Worm (Caenorhabditis elegans): Measurements from ENCODE around the gene W10D9.1.
A peak's percentile ranks its signal among the peaks of the same experiment; 100 is the strongest.
"Not testable (repeated sequence)": the region's sequence is repeated elsewhere in the genome, so short reads cannot be mapped to it uniquely, and the experiment has no call there.

Gene W10D9.1

DNA sequence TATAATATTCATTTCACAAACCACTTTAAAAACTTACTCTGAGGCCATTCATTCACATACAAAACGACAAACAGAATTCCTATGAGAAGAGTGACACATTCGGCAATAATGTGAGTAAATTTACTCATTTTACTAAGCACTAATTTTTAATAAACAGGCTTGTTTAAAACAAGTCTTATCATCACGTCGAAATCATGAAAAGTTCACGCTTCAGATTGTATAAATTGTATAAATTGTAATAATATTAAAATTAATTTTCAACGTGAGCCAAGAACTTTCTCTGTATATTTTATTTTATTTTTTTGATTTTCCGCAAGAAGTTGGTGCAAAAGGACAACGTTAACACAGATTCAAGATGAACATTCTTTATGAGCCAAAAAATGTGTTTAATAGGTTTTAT lies 36.0 kb upstream of the W10D9.1 start, which contains the start of gene C24H12.6:
TSS of gene C24H12.6 (minus strand) at position 101 of the 400 bp plus-strand sequence.
- no peak for TF ChIP-seq sma-3 (GFP tag; optimal IDR thresholded peaks at IDR 0.05)
- no peak for TF ChIP-seq zag-1 (tag; optimal IDR thresholded peaks at IDR 0.05)
- TF ChIP-seq ama-1 (optimal IDR thresholded peaks at IDR 0.05): no peak
- no peak for TF ChIP-seq lin-39 (tag; optimal IDR thresholded peaks at IDR 0.05)
- no peak for TF ChIP-seq gmeb-1 (tag; optimal IDR thresholded peaks at IDR 0.05)
- no peak for TF ChIP-seq elt-1 (tag; optimal IDR thresholded peaks at IDR 0.05)
- no peak for TF ChIP-seq aly-2 (tag; optimal IDR thresholded peaks at IDR 0.05)
- TF ChIP-seq nhr-129 (tag; optimal IDR thresholded peaks at IDR 0.05): no peak
- no peak for TF ChIP-seq mab-5 (tag; optimal IDR thresholded peaks at IDR 0.05)
- no peak for TF ChIP-seq lsy-2 (tag; optimal IDR thresholded peaks at IDR 0.05)
- TF ChIP-seq R02D3.7 (tag; optimal IDR thresholded peaks at IDR 0.05): no peak
- no peak for TF ChIP-seq lin-11 (tag; optimal IDR thresholded peaks at IDR 0.05)
- TF ChIP-seq nhr-237 (tag; optimal IDR thresholded peaks at IDR 0.05): no peak
- no peak for TF ChIP-seq unc-39 (tag; optimal IDR thresholded peaks at IDR 0.05)
- no peak for TF ChIP-seq mbf-1 (tag; optimal IDR thresholded peaks at IDR 0.05)
- no peak for TF ChIP-seq snpc-4 (tag; optimal IDR thresholded peaks at IDR 0.05)
- TF ChIP-seq nhr-6 (tag; optimal IDR thresholded peaks at IDR 0.05): no peak
- TF ChIP-seq peb-1 (tag; optimal IDR thresholded peaks at IDR 0.05): no peak

DNA sequence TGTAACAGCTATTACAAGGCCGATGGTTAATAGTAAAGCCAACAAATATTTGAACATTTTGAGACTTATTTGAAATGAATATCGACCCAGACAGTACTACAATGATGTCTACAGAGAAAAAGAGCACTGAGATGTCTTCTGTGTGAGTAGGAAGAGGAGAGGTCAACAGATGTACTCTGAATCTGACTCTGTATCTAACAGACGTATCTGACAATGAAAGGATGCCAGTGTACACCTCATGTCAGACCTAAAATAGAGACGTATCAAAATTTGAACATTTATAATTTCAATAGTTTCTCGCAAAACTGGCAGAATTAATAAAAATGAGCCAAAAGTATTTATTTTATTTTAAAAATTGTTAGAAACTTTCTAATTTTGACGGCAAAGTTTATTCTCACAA lies 31.7 kb upstream of the W10D9.1 start, which contains the start of gene C24H12.8:
TSS of gene C24H12.8 (minus strand) at position 101 of the 400 bp plus-strand sequence.
- no peak for TF ChIP-seq ceh-82 (tag; optimal IDR thresholded peaks at IDR 0.05)
- no peak for TF ChIP-seq elt-3 (tag; optimal IDR thresholded peaks at IDR 0.05)

DNA sequence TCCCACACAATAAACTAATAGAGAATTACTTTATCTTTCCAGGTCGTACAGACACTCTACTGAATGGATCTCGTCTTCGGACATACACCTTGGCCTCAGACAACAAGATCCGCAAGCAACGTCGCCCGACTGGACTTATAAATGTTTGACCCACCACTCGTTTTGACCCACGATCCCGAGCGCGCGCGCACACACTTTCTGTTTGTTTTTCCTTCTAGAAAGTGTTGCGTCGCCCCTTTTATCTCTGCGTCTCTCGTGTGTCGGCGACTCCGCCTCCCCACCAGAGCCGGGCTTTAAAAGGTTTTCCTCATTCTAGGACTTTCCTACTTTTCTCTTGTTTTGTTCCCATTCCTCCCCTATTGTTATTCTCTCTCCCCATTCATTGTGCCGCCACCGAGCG lies 17.5 kb upstream of the W10D9.1 start:
- TF ChIP-seq nhr-11 (tag; optimal IDR thresholded peaks at IDR 0.05): no peak

DNA sequence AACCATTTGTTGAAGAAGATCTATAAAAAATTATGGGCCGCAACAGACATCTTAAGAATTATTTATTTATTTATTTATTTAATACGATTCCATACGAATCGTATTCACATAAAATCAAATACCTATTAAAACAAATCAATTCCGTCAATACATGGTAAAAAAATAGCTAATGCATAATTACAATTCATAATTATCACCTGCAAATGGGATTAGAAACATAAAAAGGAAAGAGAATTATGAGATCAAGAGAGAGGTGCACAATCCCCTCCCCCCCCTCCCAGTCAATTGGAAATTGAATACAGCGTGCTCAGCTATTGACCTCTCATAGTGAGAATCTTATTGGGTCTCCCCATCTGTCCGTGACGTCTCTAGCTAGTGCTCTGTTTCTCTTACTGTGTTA lies 13.6 kb upstream of the W10D9.1 start, which contains the start of gene C24H12.1:
TSS of gene C24H12.1 (plus strand) at position 301 of the 400 bp plus-strand sequence.
- not testable (repeated sequence) for TF ChIP-seq sem-4, fos-1, nhr-11 (tag; optimal IDR thresholded peaks at IDR 0.05)

DNA sequence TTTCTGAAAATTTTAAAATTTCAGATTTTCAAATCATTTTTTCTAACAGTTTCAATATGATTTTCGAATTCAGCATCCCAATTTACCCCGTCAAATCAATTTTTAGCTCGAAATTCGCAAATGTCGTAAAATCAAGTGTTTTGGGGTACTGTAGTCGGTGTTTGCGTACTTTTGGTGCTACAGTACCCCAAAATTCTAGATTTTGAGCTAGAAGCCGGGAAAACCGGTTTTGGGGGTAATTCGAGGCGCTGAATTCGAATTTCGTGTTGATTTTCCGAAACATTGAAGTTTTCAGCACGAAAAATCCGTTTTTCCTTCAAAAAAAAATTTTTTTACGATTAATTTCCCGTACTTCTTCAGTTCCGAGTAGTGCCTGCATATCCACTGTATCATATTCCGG lies 1.6 kb downstream of the W10D9.1 start:
- TF ChIP-seq ztf-1 (GFP tag; conservative IDR thresholded peaks at IDR 0.05): no peak
- no peak for TF ChIP-seq F13H6.1 (tag; optimal IDR thresholded peaks at IDR 0.05)
- TF ChIP-seq elt-3 (tag; optimal IDR thresholded peaks at IDR 0.05): no peak
- peak; percentile 60 for TF ChIP-seq lin-13 (GFP tag; optimal IDR thresholded peaks at IDR 0.05)
- TF ChIP-seq lsy-2 (tag; optimal IDR thresholded peaks at IDR 0.05): peak; percentile 75 to 84

DNA sequence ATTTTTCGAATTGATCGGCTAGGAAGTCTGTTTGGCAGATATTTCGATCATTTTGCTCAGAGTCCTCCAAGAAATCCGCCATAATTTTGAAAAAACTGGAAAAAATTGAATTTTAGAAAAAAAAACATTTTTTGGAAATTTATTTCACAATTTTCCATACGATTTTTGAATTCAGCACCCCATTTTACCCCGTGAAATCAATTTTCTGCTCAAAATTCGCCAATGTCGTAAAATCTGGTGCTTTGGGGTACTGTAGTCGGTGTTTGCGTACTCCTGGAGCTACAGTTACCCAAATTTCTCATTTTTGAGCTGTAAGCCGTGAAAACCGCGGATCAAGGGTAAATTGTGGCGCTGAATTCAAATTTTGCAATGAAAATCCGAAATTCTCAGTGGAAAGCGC lies 3.0 kb downstream of the W10D9.1 start, which contains the start of gene gvd-1:
TSS of gene gvd-1 (minus strand) at position 101 of the 400 bp plus-strand sequence.
- TF ChIP-seq unc-39 (tag; optimal IDR thresholded peaks at IDR 0.05): no peak
- no peak for TF ChIP-seq unc-55 (GFP tag; optimal IDR thresholded peaks at IDR 0.05)
- no peak for TF ChIP-seq nhr-6 (tag; optimal IDR thresholded peaks at IDR 0.05)
- no peak for TF ChIP-seq nhr-237 (tag; optimal IDR thresholded peaks at IDR 0.05)
- no peak for TF ChIP-seq elt-1 (tag; optimal IDR thresholded peaks at IDR 0.05)
- TF ChIP-seq ztf-4 (tag; optimal IDR thresholded peaks at IDR 0.05): no peak

DNA sequence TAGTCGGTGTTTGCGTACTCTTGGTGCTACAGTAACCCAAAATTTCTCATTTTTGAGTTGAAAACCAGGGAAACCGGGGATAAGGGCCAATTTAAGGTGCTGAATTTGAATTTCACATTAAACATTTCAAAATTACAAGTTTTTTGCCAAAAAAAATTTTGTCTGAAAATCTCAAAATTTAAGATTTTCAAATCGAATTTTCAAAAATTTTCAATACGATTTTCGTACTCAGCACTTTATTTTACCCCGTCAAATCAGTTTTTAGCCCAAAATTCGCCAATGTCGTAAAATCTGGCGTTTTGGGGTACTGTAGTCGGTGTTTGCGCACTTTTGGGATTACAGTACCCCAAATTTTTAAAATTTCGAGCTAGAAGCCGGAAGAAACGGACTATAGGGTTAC lies 6.1 kb downstream of the W10D9.1 start, which contains the start of gene W10D9.3:
TSS of gene W10D9.3 (minus strand) at position 101 of the 400 bp plus-strand sequence.
- TF ChIP-seq nhr-6 (tag; optimal IDR thresholded peaks at IDR 0.05) (no peak), nhr-25 (tag; optimal IDR thresholded peaks at IDR 0.05) (no peak), sma-3 (GFP tag; optimal IDR thresholded peaks at IDR 0.05) (no peak), sem-4 (tag; optimal IDR thresholded peaks at IDR 0.05) (no peak), nhr-21 (tag; optimal IDR thresholded peaks at IDR 0.05) (no peak), lin-11 (tag; optimal IDR thresholded peaks at IDR 0.05) (no peak), lin-13 (GFP tag; optimal IDR thresholded peaks at IDR 0.05) (no peak), nhr-11 (tag; optimal IDR thresholded peaks at IDR 0.05) (no peak), mab-5 (tag; optimal IDR thresholded peaks at IDR 0.05) (no peak), elt-3 (tag; optimal IDR thresholded peaks at IDR 0.05) (no peak), nhr-237 (tag; optimal IDR thresholded peaks at IDR 0.05) (no peak), nhr-10 (tag; optimal IDR thresholded peaks at IDR 0.05) (no peak), alr-1 (tag; optimal IDR thresholded peaks at IDR 0.05) (no peak), nhr-12 (tag; optimal IDR thresholded peaks at IDR 0.05) (no peak), unc-55 (GFP tag; optimal IDR thresholded peaks at IDR 0.05) (no peak), nhr-77 (tag; optimal IDR thresholded peaks at IDR 0.05) (no peak), ztf-1 (GFP tag; conservative IDR thresholded peaks at IDR 0.05) (no peak), lin-39 (tag; optimal IDR thresholded peaks at IDR 0.05) (no peak)
